Fruit fly (Drosophila melanogaster) whole organism, embryonic: ENCODE data around the gene Cyp28c1.

Source experiments
- BEAF-32 ChIP-seq: fragments of 200-800 bp; sonication (Bioruptor generic); optimal IDR thresholded peaks from 3 replicates; lab custom pipeline; 2017; ENCODE audit warnings: missing biosample characterization, missing genetic modification characterization, mild to moderate bottlenecking, moderate library complexity, missing genetic modification reagents
- Bgb ChIP-seq: fragments of 200-800 bp; sonication (Bioruptor generic); IDR thresholded peaks from 2 replicates; pipeline ENCODE4 v1.3.6; 2022; ENCODE audit warnings: missing biosample characterization, missing genetic modification characterization; ENCODE audit not compliant: partially characterized antibody
- CG10321 ChIP-seq: fragments of 200-800 bp; sonication (Bioruptor generic); IDR thresholded peaks from 2 replicates; pipeline ENCODE4 v1.3.6; 2022; ENCODE audit warnings: missing biosample characterization, missing genetic modification characterization
- CG10431 ChIP-seq: fragments of 200-800 bp; sonication (Bioruptor generic); optimal IDR thresholded peaks from 3 replicates; lab custom pipeline; 2018; ENCODE audit warnings: missing biosample characterization, mild to moderate bottlenecking, missing genetic modification characterization
- CG11093 ChIP-seq: fragments of 200-800 bp; sonication (Bioruptor generic); IDR thresholded peaks from 3 replicates; pipeline ENCODE4 v1.3.6; 2022; ENCODE audit warnings: missing biosample characterization, missing genetic modification characterization
- CG12391 ChIP-seq: fragments of 200-800 bp; sonication (Bioruptor generic); optimal IDR thresholded peaks from 3 replicates; lab custom pipeline; 2018; ENCODE audit warnings: missing biosample characterization, mild to moderate bottlenecking, missing genetic modification characterization, moderate library complexity
- CG13287 ChIP-seq: fragments of 200-800 bp; sonication (Bioruptor generic); IDR thresholded peaks from 2 replicates; pipeline ENCODE4 v1.3.6; 2022; ENCODE audit warnings: missing biosample characterization, missing genetic modification characterization; ENCODE audit not compliant: partially characterized antibody
- CG16779 ChIP-seq: fragments of 200-800 bp; sonication (Bioruptor generic); IDR thresholded peaks from 2 replicates; pipeline ENCODE4 v1.3.6; 2022; ENCODE audit warnings: missing biosample characterization, missing genetic modification characterization
- CG16813 ChIP-seq: fragments of 200-800 bp; sonication (Bioruptor generic); IDR thresholded peaks from 3 replicates; pipeline ENCODE4 v1.3.6; 2022; ENCODE audit warnings: missing biosample characterization, missing genetic modification characterization; ENCODE audit not compliant: partially characterized antibody
- CG18764 ChIP-seq: fragments of 200-800 bp; sonication (Bioruptor generic); optimal IDR thresholded peaks from 3 replicates; lab custom pipeline; 2016; ENCODE audit warnings: missing biosample characterization, missing genetic modification characterization
- CG2129 ChIP-seq: fragments of 200-800 bp; sonication (Bioruptor generic); IDR thresholded peaks from 2 replicates; pipeline ENCODE4 v1.3.6; 2022; ENCODE audit warnings: missing biosample characterization, missing genetic modification characterization; ENCODE audit not compliant: partially characterized antibody
- CG34422 ChIP-seq: fragments of 200-800 bp; sonication (Bioruptor generic); IDR thresholded peaks from 3 replicates; pipeline ENCODE4 v1.3.6; 2022; ENCODE audit warnings: missing biosample characterization, missing genetic modification characterization
- CG4617 ChIP-seq: fragments of 200-800 bp; sonication (Bioruptor generic); optimal IDR thresholded peaks from 3 replicates; lab custom pipeline; 2016; ENCODE audit warnings: missing biosample characterization, missing genetic modification characterization, borderline replicate concordance
- CG6791 ChIP-seq: fragments of 200-800 bp; sonication (Bioruptor generic); IDR thresholded peaks from 3 replicates; pipeline ENCODE4 v1.3.6; 2022; ENCODE audit warnings: missing biosample characterization, missing genetic modification characterization; ENCODE audit not compliant: partially characterized antibody
- CG7963 ChIP-seq: fragments of 200-800 bp; sonication (Bioruptor generic); IDR thresholded peaks from 3 replicates; pipeline ENCODE4 v1.3.6; 2022; ENCODE audit warnings: missing biosample characterization, missing genetic modification characterization; ENCODE audit not compliant: partially characterized antibody
- CG8290 ChIP-seq, 3 experiments: fragments of 200-800 bp; sonication (Bioruptor generic); optimal IDR thresholded peaks; 2 replicates each; lab custom pipeline; 2016 to 2019; ENCODE audit warnings: missing biosample characterization in 3 of 3, missing genetic modification characterization in 3 of 3, mild to moderate bottlenecking in 2 of 3, moderate library complexity in 1 of 3
- CG9437 ChIP-seq: fragments of 200-800 bp; sonication (Bioruptor generic); optimal IDR thresholded peaks from 2 replicates; lab custom pipeline; 2018; ENCODE audit warnings: missing biosample characterization, mild to moderate bottlenecking, missing genetic modification characterization
- Doc3 ChIP-seq: fragments of 200-800 bp; sonication (Bioruptor generic); IDR thresholded peaks from 3 replicates; pipeline ENCODE4 v1.3.6; 2022; ENCODE audit warnings: missing biosample characterization, missing genetic modification characterization; ENCODE audit not compliant: partially characterized antibody
- Dref ChIP-seq: fragments of 200-800 bp; sonication (Bioruptor generic); IDR thresholded peaks from 2 replicates; pipeline ENCODE4 v1.3.6; 2022; ENCODE audit warnings: missing biosample characterization, missing genetic modification characterization
- HLH54F ChIP-seq: fragments of 200-800 bp; sonication (Bioruptor generic); optimal IDR thresholded peaks from 3 replicates; lab custom pipeline; 2016; ENCODE audit warnings: missing biosample characterization, missing genetic modification characterization
- Myb ChIP-seq: fragments of 200-800 bp; sonication (Bioruptor generic); optimal IDR thresholded peaks from 2 replicates; lab custom pipeline; 2016; ENCODE audit warnings: missing biosample characterization, missing genetic modification characterization
- NC2α ChIP-seq: fragments of 200-800 bp; sonication (Bioruptor generic); optimal IDR thresholded peaks from 2 replicates; lab custom pipeline; 2016; ENCODE audit warnings: missing biosample characterization, missing genetic modification characterization
- Opbp ChIP-seq: fragments of 200-800 bp; sonication (Bioruptor generic); IDR thresholded peaks from 3 replicates; pipeline ENCODE4 v1.3.6; 2022; ENCODE audit warnings: missing biosample characterization, missing genetic modification characterization; ENCODE audit not compliant: partially characterized antibody
- Poxn ChIP-seq: fragments of 200-800 bp; sonication (Bioruptor generic); IDR thresholded peaks from 2 replicates; pipeline ENCODE4 v1.3.6; 2022; ENCODE audit warnings: missing biosample characterization, missing genetic modification characterization
- Scr ChIP-seq: fragments of 200-800 bp; sonication (Bioruptor generic); IDR thresholded peaks from 2 replicates; pipeline ENCODE4 v1.3.6; 2022; ENCODE audit warnings: missing biosample characterization, missing genetic modification characterization; ENCODE audit not compliant: partially characterized antibody
- Sry-δ ChIP-seq: fragments of 200-800 bp; sonication (Bioruptor generic); optimal IDR thresholded peaks from 2 replicates; lab custom pipeline; 2016; ENCODE audit warnings: missing biosample characterization, missing genetic modification characterization
- Xrp1 ChIP-seq: fragments of 200-800 bp; sonication (Bioruptor generic); IDR thresholded peaks from 2 replicates; pipeline ENCODE4 v1.3.6; 2022; ENCODE audit warnings: missing biosample characterization, missing genetic modification characterization
- bbx ChIP-seq: fragments of 200-800 bp; sonication (Bioruptor generic); IDR thresholded peaks from 2 replicates; pipeline ENCODE4 v1.3.6; 2022; ENCODE audit warnings: missing biosample characterization, missing genetic modification characterization; ENCODE audit not compliant: partially characterized antibody
- chinmo ChIP-seq: fragments of 200-800 bp; sonication (Bioruptor generic); IDR thresholded peaks from 4 replicates; pipeline ENCODE4 v1.3.6; 2022; ENCODE audit warnings: missing biosample characterization, missing genetic modification characterization; ENCODE audit not compliant: partially characterized antibody
- dm ChIP-seq: fragments of 200-800 bp; sonication (Bioruptor generic); optimal IDR thresholded peaks from 3 replicates; lab custom pipeline; 2016; ENCODE audit warnings: missing biosample characterization, missing genetic modification characterization
- exex ChIP-seq: fragments of 200-800 bp; sonication (Bioruptor generic); optimal IDR thresholded peaks from 4 replicates; lab custom pipeline; 2018; ENCODE audit warnings: missing biosample characterization, mild to moderate bottlenecking, missing genetic modification characterization, moderate library complexity
- gt ChIP-seq: fragments of 200-800 bp; sonication (Bioruptor generic); IDR thresholded peaks from 2 replicates; pipeline ENCODE4 v1.3.6; 2022; ENCODE audit warnings: missing biosample characterization, missing genetic modification characterization
- h ChIP-seq: fragments of >200 bp; optimal IDR thresholded peaks from 2 replicates; lab custom pipeline; 2017
- hb ChIP-seq: fragments of 200-800 bp; sonication (Bioruptor generic); IDR thresholded peaks from 3 replicates; pipeline ENCODE4 v1.3.6; 2022; ENCODE audit warnings: missing biosample characterization, missing genetic modification characterization; ENCODE audit not compliant: partially characterized antibody
- inv ChIP-seq: fragments of 200-800 bp; sonication (Bioruptor generic); IDR thresholded peaks from 2 replicates; pipeline ENCODE4 v1.3.6; 2022; ENCODE audit warnings: missing biosample characterization, missing genetic modification characterization; ENCODE audit not compliant: partially characterized antibody
- knrl ChIP-seq: fragments of 200-800 bp; sonication (Bioruptor generic); IDR thresholded peaks from 3 replicates; pipeline ENCODE4 v1.3.6; 2022; ENCODE audit warnings: missing biosample characterization, missing genetic modification characterization; ENCODE audit not compliant: partially characterized antibody
- maf-S ChIP-seq: fragments of 200-800 bp; sonication (Bioruptor generic); optimal IDR thresholded peaks from 2 replicates; lab custom pipeline; 2016; ENCODE audit warnings: missing biosample characterization, missing genetic modification characterization
- nerfin-2 ChIP-seq: fragments of 200-800 bp; sonication (Bioruptor generic); IDR thresholded peaks from 2 replicates; pipeline ENCODE4 v1.3.6; 2022; ENCODE audit warnings: missing biosample characterization, missing genetic modification characterization; ENCODE audit not compliant: partially characterized antibody
- row ChIP-seq: fragments of 200-800 bp; sonication (Bioruptor generic); IDR thresholded peaks from 3 replicates; pipeline ENCODE4 v1.3.6; 2022; ENCODE audit warnings: missing biosample characterization, missing genetic modification characterization
- stwl ChIP-seq: fragments of 200-800 bp; sonication (Bioruptor generic); optimal IDR thresholded peaks from 3 replicates; lab custom pipeline; 2018; ENCODE audit warnings: missing biosample characterization, mild to moderate bottlenecking, missing genetic modification characterization, moderate library complexity
- tna ChIP-seq: fragments of 200-800 bp; sonication (Bioruptor generic); IDR thresholded peaks from 2 replicates; pipeline ENCODE4 v1.3.6; 2022; ENCODE audit warnings: missing biosample characterization, missing genetic modification characterization; ENCODE audit not compliant: partially characterized antibody
- trem ChIP-seq: fragments of 200-800 bp; optimal IDR thresholded peaks from 3 replicates; lab custom pipeline; 2019; ENCODE audit warnings: missing biosample characterization, mild to moderate bottlenecking, missing genetic modification characterization, moderate library complexity
- unc-4 ChIP-seq: fragments of 200-800 bp; sonication (Bioruptor generic); IDR thresholded peaks from 2 replicates; pipeline ENCODE4 v1.3.6; 2022; ENCODE audit warnings: missing biosample characterization, missing genetic modification characterization; ENCODE audit not compliant: partially characterized antibody

Cyp28c1 gene

DNA sequence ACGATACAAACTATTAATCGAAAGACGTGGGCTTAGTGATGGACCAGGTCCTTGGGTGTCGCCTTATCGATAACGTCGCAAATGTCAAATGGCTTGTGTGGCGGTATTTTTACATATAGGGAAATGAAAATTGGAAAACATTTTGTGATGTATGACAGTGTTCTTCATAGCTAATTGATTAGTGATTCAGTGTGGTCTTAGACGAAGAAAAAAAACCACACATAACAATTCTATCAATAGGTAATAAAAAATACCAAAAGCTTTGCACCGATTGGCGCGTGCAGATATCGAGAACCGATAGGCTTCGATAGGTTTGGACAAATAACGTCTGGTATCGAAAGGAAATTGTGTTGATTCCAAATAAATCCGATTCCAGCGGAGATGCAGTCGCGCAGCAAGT is 29.5 kb downstream of the Cyp28c1 start, which contains the start of the genes Nrd1 and CG1847 (continued):
- TF ChIP-seq Bgb: peak; percentile 77
- peak; percentile 40 for TF ChIP-seq trem
- peak; percentile 76 for TF ChIP-seq CG16813 (GFP tag; lab: Robert Waterston, UW)
- peak; percentile 85 for TF ChIP-seq nerfin-2
- peak; percentile 78 for TF ChIP-seq CG6791 (GFP tag; lab: Robert Waterston, UW)
- TF ChIP-seq CG13287 (GFP tag; lab: Robert Waterston, UW): peak; percentile 88
- peak; percentile 67 for TF ChIP-seq inv (GFP tag; lab: Robert Waterston, UW)
- peak; percentile 64 for TF ChIP-seq Doc3
- no peak for TF ChIP-seq CG10431
- peak; percentile 72 for TF ChIP-seq BEAF-32 (GFP tag; lab: Kevin White, UChicago)
- no peak for TF ChIP-seq gt (GFP tag; lab: Robert Waterston, UW)
- TF ChIP-seq CG16779: no peak
- no peak for TF ChIP-seq CG18764 (GFP tag; lab: Kevin White, UChicago)
- no peak for TF ChIP-seq Xrp1 (GFP tag; lab: Robert Waterston, UW)
- peak; percentile 62; the same call in 2 of the 3 replicates for TF ChIP-seq knrl (GFP tag; lab: Robert Waterston, UW)
- peak; percentile 78 for TF ChIP-seq unc-4 (GFP tag; lab: Robert Waterston, UW)
- no peak for TF ChIP-seq dm
- TF ChIP-seq Opbp (GFP tag; lab: Robert Waterston, UW): peak; percentile 53; the same call in 1 of the 3 replicates
- peak; percentile 3 for TF ChIP-seq HLH54F
- TF ChIP-seq h: no peak
- TF ChIP-seq tna: peak; percentile 87
- TF ChIP-seq CG7963 (GFP tag; lab: Robert Waterston, UW): peak; percentile 73
- TF ChIP-seq Dref (GFP tag; lab: Robert Waterston, UW): peak; percentile 72
- TF ChIP-seq Myb (GFP tag; lab: Kevin White, UChicago): peak; percentile 66
- TF ChIP-seq CG2129 (GFP tag; lab: Robert Waterston, UW): 0 out of 2 replicates have a peak, but pooled peaks have one; percentile 36
- no peak for TF ChIP-seq CG10321 (GFP tag; lab: Robert Waterston, UW)
- no peak for TF ChIP-seq NC2α (GFP tag; lab: Kevin White, UChicago)
- no peak for TF ChIP-seq maf-S (GFP tag; lab: Kevin White, UChicago)
- peak; percentile 84; the same call in 2 of the 3 replicates for TF ChIP-seq hb
- peak; percentile 27 for TF ChIP-seq CG4617
- peak; percentile 88 for TF ChIP-seq Sry-δ (GFP tag; lab: Kevin White, UChicago)
- TF ChIP-seq exex (tag; lab: Kevin White, UChicago): no peak
- TF ChIP-seq CG8290 (GFP tag; optimal IDR thresholded peaks at IDR 0.05; lab: Kevin White, UChicago): peak; percentile 10
- TF ChIP-seq CG8290 (tag; optimal IDR thresholded peaks at IDR 0.05; lab: Kevin White, UChicago): no peak
- peak; percentile 97 for TF ChIP-seq CG9437
- TF ChIP-seq CG12391 (tag; lab: Kevin White, UChicago): no peak
- peak; percentile 13; the same call in 1 of the 3 replicates for TF ChIP-seq CG34422 (GFP tag; lab: Robert Waterston, UW)
- TF ChIP-seq CG11093 (GFP tag; lab: Robert Waterston, UW): no peak
- peak; percentile 71; the same call in 1 of the 4 replicates for TF ChIP-seq chinmo (GFP tag; lab: Robert Waterston, UW)
- TF ChIP-seq Scr (GFP tag; lab: Robert Waterston, UW): peak; percentile 84
- TF ChIP-seq stwl (tag; lab: Kevin White, UChicago): peak; percentile 75
- peak; percentile 55 for TF ChIP-seq bbx (GFP tag; lab: Robert Waterston, UW)
- TF ChIP-seq row (GFP tag; lab: Robert Waterston, UW): 0 out of 3 replicates have a peak, but pooled peaks have one; percentile 17
- TF ChIP-seq Poxn (GFP tag; lab: Robert Waterston, UW): no peak
